Fruit fly (Drosophila melanogaster) whole organism, adult: Measurements from ENCODE around the gene ey.

Experiments
- CG33017 ChIP-seq: fragments of 200-800 bp; sonication (Bioruptor generic); optimal IDR thresholded peaks from 2 replicates; lab custom pipeline; 2018; ENCODE audit warnings: missing biosample characterization, mild to moderate bottlenecking, missing genetic modification characterization, moderate library complexity
- toe ChIP-seq: fragments of 200-800 bp; sonication (Bioruptor generic); optimal IDR thresholded peaks from 2 replicates; lab custom pipeline; 2016; ENCODE audit warnings: missing biosample characterization, missing genetic modification characterization

DNA sequence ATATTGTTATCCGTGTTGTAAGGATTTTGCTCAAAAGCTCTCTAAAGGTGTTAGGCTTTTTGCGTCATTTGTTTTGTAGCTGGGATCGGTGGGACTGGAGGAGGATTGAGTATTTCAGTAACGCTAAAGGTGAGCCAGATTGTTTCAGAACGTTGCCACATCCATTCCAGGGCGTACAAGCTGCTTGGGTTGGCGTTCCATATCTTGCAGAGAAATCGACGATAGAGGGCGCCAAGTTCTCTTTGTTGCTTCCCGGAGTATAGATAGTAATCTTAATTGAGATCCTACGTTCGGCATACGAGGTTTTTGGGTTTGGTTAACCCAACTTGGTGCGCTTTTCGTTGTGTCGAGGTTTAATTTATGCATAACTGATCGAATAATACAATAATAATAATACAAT, 21.1 kb downstream of the ey start:
- TF ChIP-seq CG33017, result no peak
- TF ChIP-seq toe (GFP tag; lab: Kevin White, UChicago), result no peak
